Worm (Caenorhabditis elegans) whole organism, mixed stage, embryonic: ENCODE data around the gene ZK488.5.

ENCODE experiments used
- drap-1 ChIP-seq: fragments of 200-800 bp; sonication (Bioruptor generic); optimal IDR thresholded peaks from 3 replicates; lab custom pipeline; 2018; ENCODE audit warnings: mild to moderate bottlenecking, missing genetic modification characterization, missing compliant biosample characterization
- elt-1 ChIP-seq: sonication (generic microtip); optimal IDR thresholded peaks from 2 replicates; lab custom pipeline; 2017; ENCODE audit warnings: missing genetic modification characterization, mild to moderate bottlenecking, missing compliant biosample characterization, antibody characterized with exemption, moderate library complexity, borderline replicate concordance; ENCODE audit not compliant: insufficient read depth
- nhr-237 ChIP-seq: fragments of 150-350 bp; optimal IDR thresholded peaks from 2 replicates; lab custom pipeline; 2014; ENCODE audit warnings: missing biosample characterization, missing genetic modification characterization
- unc-62 ChIP-seq: fragments of 150-350 bp; optimal IDR thresholded peaks from 2 replicates; lab custom pipeline; 2014; ENCODE audit warnings: missing biosample characterization, missing genetic modification reagents, missing genetic modification characterization

ce11 chrV:628527-628926 lies 35.5 kb downstream of the ZK488.5 start, which contains the start of gene F48G7.9:
- TF ChIP-seq unc-62 (GFP tag; lab: Kevin White, UChicago) (no peak), elt-1 (tag; lab: Kevin White, UChicago) (no peak), nhr-237 (no peak), drap-1 (GFP tag; lab: Kevin White, UChicago) (no peak)
